Fruit fly (Drosophila melanogaster) whole organism, embryonic: ENCODE results near the gene CG2681.
A peak's percentile ranks its signal among the peaks of the same experiment; 100 is the strongest.

ENCODE experiments used
- Asciz ChIP-seq: fragments of 200-800 bp; sonication (Bioruptor generic); optimal IDR thresholded peaks from 2 replicates; lab custom pipeline; 2017; ENCODE audit warnings: missing biosample characterization, mild to moderate bottlenecking, missing genetic modification characterization, missing genetic modification reagents
- BEAF-32 ChIP-seq: fragments of 200-800 bp; sonication (Bioruptor generic); optimal IDR thresholded peaks from 3 replicates; lab custom pipeline; 2017; ENCODE audit warnings: missing biosample characterization, missing genetic modification characterization, mild to moderate bottlenecking, moderate library complexity, missing genetic modification reagents
- CG10979 ChIP-seq: fragments of 200-800 bp; sonication (Bioruptor generic); optimal IDR thresholded peaks from 2 replicates; lab custom pipeline; 2018; ENCODE audit warnings: missing biosample characterization, mild to moderate bottlenecking, missing genetic modification characterization, moderate library complexity
- CG11085 ChIP-seq: fragments of 200-800 bp; sonication (Bioruptor generic); IDR thresholded peaks from 2 replicates; pipeline ENCODE4 v1.3.6; 2022; ENCODE audit warnings: missing biosample characterization, missing genetic modification characterization
- CG12155 ChIP-seq: fragments of 200-800 bp; sonication (Bioruptor generic); optimal IDR thresholded peaks from 3 replicates; lab custom pipeline; 2016; ENCODE audit warnings: missing biosample characterization, missing genetic modification characterization
- CG13296 ChIP-seq: fragments of 200-800 bp; sonication (Bioruptor generic); optimal IDR thresholded peaks from 3 replicates; lab custom pipeline; 2018; ENCODE audit warnings: missing biosample characterization, mild to moderate bottlenecking, missing genetic modification characterization
- CG13775 ChIP-seq: fragments of 200-800 bp; sonication (Bioruptor generic); optimal IDR thresholded peaks from 3 replicates; lab custom pipeline; 2017; ENCODE audit warnings: missing biosample characterization, mild to moderate bottlenecking, missing genetic modification characterization
- CG14014 ChIP-seq: fragments of 200-800 bp; sonication (Bioruptor generic); IDR thresholded peaks from 2 replicates; pipeline ENCODE4 v1.3.6; 2022; ENCODE audit warnings: missing biosample characterization, missing genetic modification characterization
- CG15514 ChIP-seq: fragments of 200-800 bp; sonication (Bioruptor generic); optimal IDR thresholded peaks from 3 replicates; lab custom pipeline; 2017; ENCODE audit warnings: missing biosample characterization, missing genetic modification characterization, mild to moderate bottlenecking, moderate library complexity, missing genetic modification reagents
- CG17186 ChIP-seq: fragments of 200-800 bp; sonication (Bioruptor generic); optimal IDR thresholded peaks from 3 replicates; lab custom pipeline; 2017; ENCODE audit warnings: missing biosample characterization, missing genetic modification reagents, missing genetic modification characterization
- CG17385 ChIP-seq: fragments of 200-800 bp; sonication (Bioruptor generic); optimal IDR thresholded peaks from 3 replicates; lab custom pipeline; 2018; ENCODE audit warnings: missing biosample characterization, mild to moderate bottlenecking, missing genetic modification characterization
- CG18764 ChIP-seq: fragments of 200-800 bp; sonication (Bioruptor generic); optimal IDR thresholded peaks from 3 replicates; lab custom pipeline; 2016; ENCODE audit warnings: missing biosample characterization, missing genetic modification characterization
- CG2678 ChIP-seq: fragments of 200-800 bp; sonication (Bioruptor generic); optimal IDR thresholded peaks from 3 replicates; lab custom pipeline; 2019; ENCODE audit warnings: missing biosample characterization, mild to moderate bottlenecking, missing genetic modification characterization, moderate library complexity
- CG32532 ChIP-seq: fragments of 200-800 bp; sonication (Bioruptor generic); IDR thresholded peaks from 2 replicates; pipeline ENCODE4 v1.3.6; 2022; ENCODE audit warnings: missing biosample characterization, missing genetic modification characterization
- CG33557 ChIP-seq: fragments of 200-800 bp; sonication (Bioruptor generic); optimal IDR thresholded peaks from 2 replicates; lab custom pipeline; 2019; ENCODE audit warnings: missing biosample characterization, mild to moderate bottlenecking, missing genetic modification characterization, moderate library complexity
- CG6854 ChIP-seq: fragments of 200-800 bp; sonication (Bioruptor generic); optimal IDR thresholded peaks from 3 replicates; lab custom pipeline; 2017; ENCODE audit warnings: missing biosample characterization, mild to moderate bottlenecking, missing genetic modification characterization
- CG7271 ChIP-seq: fragments of 200-800 bp; sonication (Bioruptor generic); optimal IDR thresholded peaks from 2 replicates; lab custom pipeline; 2018; ENCODE audit warnings: missing biosample characterization, mild to moderate bottlenecking, missing genetic modification characterization, moderate library complexity
- CG7357 ChIP-seq: fragments of 200-800 bp; sonication (Bioruptor generic); IDR thresholded peaks from 3 replicates; pipeline ENCODE4 v1.3.6; 2022; ENCODE audit warnings: missing biosample characterization, missing genetic modification characterization
- CG7786 ChIP-seq: fragments of 200-800 bp; sonication (Bioruptor generic); optimal IDR thresholded peaks from 2 replicates; lab custom pipeline; 2016; ENCODE audit warnings: missing biosample characterization, missing genetic modification characterization
- CG8924 ChIP-seq: fragments of 200-800 bp; optimal IDR thresholded peaks from 3 replicates; lab custom pipeline; 2019; ENCODE audit warnings: missing biosample characterization, mild to moderate bottlenecking, missing genetic modification characterization, moderate library complexity
- CG9215 ChIP-seq: fragments of 200-800 bp; sonication (Bioruptor generic); IDR thresholded peaks from 2 replicates; pipeline ENCODE4 v1.3.6; 2022; ENCODE audit warnings: missing biosample characterization, missing genetic modification characterization
- CG9437 ChIP-seq: fragments of 200-800 bp; sonication (Bioruptor generic); optimal IDR thresholded peaks from 2 replicates; lab custom pipeline; 2018; ENCODE audit warnings: missing biosample characterization, mild to moderate bottlenecking, missing genetic modification characterization
- CG9609 ChIP-seq: fragments of 200-800 bp; sonication (Bioruptor generic); optimal IDR thresholded peaks from 3 replicates; lab custom pipeline; 2016; ENCODE audit warnings: missing biosample characterization, missing genetic modification characterization
- D19A ChIP-seq: fragments of 200-800 bp; optimal IDR thresholded peaks from 3 replicates; lab custom pipeline; 2019; ENCODE audit warnings: missing biosample characterization, mild to moderate bottlenecking, missing genetic modification characterization, moderate library complexity
- D19B ChIP-seq: fragments of 200-800 bp; sonication (Bioruptor generic); optimal IDR thresholded peaks from 2 replicates; lab custom pipeline; 2017; ENCODE audit warnings: missing biosample characterization, mild to moderate bottlenecking, missing genetic modification characterization
- Dp ChIP-seq: fragments of 200-800 bp; sonication (Bioruptor generic); optimal IDR thresholded peaks from 2 replicates; lab custom pipeline; 2018; ENCODE audit warnings: missing biosample characterization, mild to moderate bottlenecking, missing genetic modification characterization, moderate library complexity
- Dref ChIP-seq: fragments of 200-800 bp; sonication (Bioruptor generic); IDR thresholded peaks from 2 replicates; pipeline ENCODE4 v1.3.6; 2022; ENCODE audit warnings: missing biosample characterization, missing genetic modification characterization
- Fer2 ChIP-seq: fragments of 200-800 bp; sonication (Bioruptor generic); optimal IDR thresholded peaks from 2 replicates; lab custom pipeline; 2018; ENCODE audit warnings: missing biosample characterization, mild to moderate bottlenecking, missing genetic modification characterization, moderate library complexity
- H15 ChIP-seq: fragments of 200-800 bp; sonication (Bioruptor generic); IDR thresholded peaks from 3 replicates; pipeline ENCODE4 v1.3.6; 2022; ENCODE audit warnings: missing biosample characterization, missing genetic modification characterization
- Lim3 ChIP-seq: fragments of 200-800 bp; sonication (Bioruptor generic); IDR thresholded peaks from 2 replicates; pipeline ENCODE4 v1.3.6; 2022; ENCODE audit warnings: missing biosample characterization, missing genetic modification characterization
- Lpt ChIP-seq: fragments of >200 bp; optimal IDR thresholded peaks from 2 replicates; lab custom pipeline; 2018; ENCODE audit warnings: missing biosample characterization, missing genetic modification characterization
- Sin3A ChIP-seq: fragments of >200 bp; optimal IDR thresholded peaks from 2 replicates; lab custom pipeline; 2018
- Ssrp ChIP-seq: fragments of 200-800 bp; sonication (Bioruptor generic); optimal IDR thresholded peaks from 2 replicates; lab custom pipeline; 2018; ENCODE audit warnings: missing biosample characterization, mild to moderate bottlenecking, missing genetic modification characterization, moderate library complexity
- Taf1 ChIP-seq: fragments of 200-800 bp; sonication (Bioruptor generic); IDR thresholded peaks from 2 replicates; pipeline ENCODE4 v1.3.6; 2022; ENCODE audit warnings: missing biosample characterization, missing genetic modification characterization
- YL-1 ChIP-seq: fragments of 200-800 bp; sonication (Bioruptor generic); optimal IDR thresholded peaks from 3 replicates; lab custom pipeline; 2017; ENCODE audit warnings: missing biosample characterization, mild to moderate bottlenecking, missing genetic modification characterization
- aop ChIP-seq: fragments of 200-800 bp; sonication (Bioruptor generic); IDR thresholded peaks from 2 replicates; pipeline ENCODE4 v1.3.6; 2022; ENCODE audit warnings: missing biosample characterization, missing genetic modification characterization
- bcd ChIP-seq: fragments of 200-800 bp; sonication (Bioruptor generic); optimal IDR thresholded peaks from 2 replicates; lab custom pipeline; 2017; ENCODE audit warnings: missing biosample characterization, mild to moderate bottlenecking, missing genetic modification characterization
- bowl ChIP-seq: fragments of 200-800 bp; sonication (Bioruptor generic); IDR thresholded peaks from 2 replicates; pipeline ENCODE4 v1.3.6; 2022; ENCODE audit warnings: missing biosample characterization, missing genetic modification characterization
- chm ChIP-seq: fragments of 200-800 bp; sonication (Bioruptor generic); IDR thresholded peaks from 2 replicates; pipeline ENCODE4 v1.3.6; 2022; ENCODE audit warnings: missing biosample characterization, missing genetic modification characterization
- dimm ChIP-seq: fragments of 200-800 bp; sonication (Bioruptor generic); IDR thresholded peaks from 2 replicates; pipeline ENCODE4 v1.3.6; 2022; ENCODE audit warnings: missing biosample characterization, missing genetic modification characterization
- eyg ChIP-seq: fragments of 200-800 bp; sonication (Bioruptor generic); optimal IDR thresholded peaks from 3 replicates; lab custom pipeline; 2016; ENCODE audit warnings: missing biosample characterization, missing genetic modification characterization
- klu ChIP-seq: fragments of 200-800 bp; sonication (Bioruptor generic); IDR thresholded peaks from 2 replicates; pipeline ENCODE4 v1.3.6; 2022; ENCODE audit warnings: missing biosample characterization, missing genetic modification characterization
- knrl ChIP-seq: fragments of 200-800 bp; sonication (Bioruptor generic); IDR thresholded peaks from 3 replicates; pipeline ENCODE4 v1.3.6; 2022; ENCODE audit warnings: missing biosample characterization, missing genetic modification characterization; ENCODE audit not compliant: partially characterized antibody
- lola ChIP-seq, 3 experiments: fragments of >200 bp in 2 of 3; fragments of 200-800 bp in 1 of 3; sonication (Bioruptor generic) in 1 of 3; optimal IDR thresholded peaks; 2 replicates each; lab custom pipeline; 2017 to 2019; ENCODE audit warnings: missing biosample characterization in 3 of 3, missing genetic modification characterization in 3 of 3, mild to moderate bottlenecking in 1 of 3, moderate library complexity in 1 of 3
- mam ChIP-seq: fragments of 200-800 bp; sonication (Bioruptor generic); optimal IDR thresholded peaks from 3 replicates; lab custom pipeline; 2016; ENCODE audit warnings: missing biosample characterization, missing genetic modification characterization
- phol ChIP-seq: fragments of 200-800 bp; sonication (Bioruptor generic); optimal IDR thresholded peaks from 3 replicates; lab custom pipeline; 2018; ENCODE audit warnings: missing biosample characterization, mild to moderate bottlenecking, missing genetic modification characterization, moderate library complexity
- shn ChIP-seq: fragments of 200-800 bp; sonication (Bioruptor generic); optimal IDR thresholded peaks from 3 replicates; lab custom pipeline; 2016; ENCODE audit warnings: missing biosample characterization, missing genetic modification characterization
- sisA ChIP-seq: fragments of 200-800 bp; sonication (Bioruptor generic); IDR thresholded peaks from 2 replicates; pipeline ENCODE4 v1.3.6; 2022; ENCODE audit warnings: missing biosample characterization, missing genetic modification characterization
- tup ChIP-seq: fragments of 200-800 bp; sonication (Bioruptor generic); optimal IDR thresholded peaks from 2 replicates; lab custom pipeline; 2016; ENCODE audit warnings: missing biosample characterization, mild to moderate bottlenecking, missing genetic modification characterization, moderate library complexity
- twi ChIP-seq: fragments of 200-800 bp; optimal IDR thresholded peaks from 2 replicates; lab custom pipeline; 2019; ENCODE audit warnings: missing biosample characterization, mild to moderate bottlenecking, missing genetic modification characterization, moderate library complexity
- vfl ChIP-seq: fragments of 200-800 bp; sonication (Bioruptor generic); optimal IDR thresholded peaks from 2 replicates; lab custom pipeline; 2016; ENCODE audit warnings: missing biosample characterization, missing genetic modification characterization

CG2681 gene

DNA sequence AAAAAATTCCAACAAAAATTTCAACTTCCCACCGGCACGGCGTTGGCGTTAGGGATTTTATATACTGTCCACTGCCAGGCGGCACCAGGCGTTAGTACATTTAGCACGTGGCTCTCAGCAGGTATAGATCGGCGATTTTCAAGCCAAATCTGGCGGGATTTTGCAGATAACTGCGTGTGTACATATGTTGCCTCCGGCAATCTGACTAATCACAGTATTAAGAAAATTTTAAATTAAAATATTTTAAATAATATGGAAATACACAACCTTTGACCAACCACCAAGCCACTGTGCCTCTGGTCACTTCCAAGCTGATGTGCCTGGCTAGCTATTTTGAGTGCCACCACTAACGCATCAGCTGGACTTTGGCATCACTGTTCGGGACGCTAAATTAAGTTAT is 23.6 kb downstream of the CG2681 start, which contains the start of the genes ttm50 and CG2712 (continued):
- TF ChIP-seq D19B (no peak), H15 (GFP tag; lab: Robert Waterston, UW) (no peak), CG9437 (GFP tag; lab: Kevin White, UChicago) (peak; percentile 19), CG7271 (tag; lab: Kevin White, UChicago) (no peak), CG6854 (no peak), klu (0 out of 2 replicates have a peak, but pooled peaks have one; percentile 9), CG15514 (GFP tag; lab: Kevin White, UChicago) (peak; percentile 82), bowl (GFP tag; lab: Robert Waterston, UW) (no peak), CG11085 (GFP tag; lab: Robert Waterston, UW) (no peak; the same call in 1 of the 2 replicates), CG2678 (tag; lab: Kevin White, UChicago) (no peak), D19A (tag; lab: Kevin White, UChicago) (no peak), Lpt (GFP tag; lab: Kevin White, UChicago) (no peak), dimm (no peak), CG17186 (GFP tag; lab: Kevin White, UChicago) (peak; percentile 94), CG32532 (peak; percentile 54; the same call in 1 of the 2 replicates), sisA (GFP tag; lab: Robert Waterston, UW) (peak; percentile 40; the same call in 1 of the 2 replicates), shn (no peak), phol (tag; lab: Kevin White, UChicago) (peak; percentile 75), CG13775 (GFP tag; lab: Kevin White, UChicago) (peak; percentile 73), knrl (GFP tag; lab: Robert Waterston, UW) (peak; percentile 37; the same call in 1 of the 3 replicates), vfl (peak; percentile 6), lola (GFP tag; optimal IDR thresholded peaks at IDR 0.05; lab: Kevin White, UChicago) (peak in 1 of 3 experiments; percentile 65), tup (GFP tag; lab: Kevin White, UChicago) (no peak), eyg (GFP tag; lab: Kevin White, UChicago) (no peak), CG18764 (GFP tag; lab: Kevin White, UChicago) (no peak), CG9215 (peak; percentile 64), bcd (no peak), CG8924 (peak; percentile 74), CG14014 (GFP tag; lab: Robert Waterston, UW) (peak; percentile 14; the same call in 1 of the 2 replicates), CG7357 (GFP tag; lab: Robert Waterston, UW) (no peak), BEAF-32 (GFP tag; lab: Kevin White, UChicago) (peak; percentile 52), Sin3A (lab: Kevin White, UChicago) (peak; percentile 61), Ssrp (tag; lab: Kevin White, UChicago) (peak; percentile 54), CG7786 (no peak), chm (no peak), mam (GFP tag; lab: Kevin White, UChicago) (no peak), aop (GFP tag; lab: Robert Waterston, UW) (no peak), Dref (GFP tag; lab: Robert Waterston, UW) (0 out of 2 replicates have a peak, but pooled peaks have one; percentile 31), CG9609 (GFP tag; lab: Kevin White, UChicago) (no peak), CG12155 (GFP tag; lab: Kevin White, UChicago) (no peak), twi (tag; lab: Kevin White, UChicago) (peak; percentile 66), Asciz (GFP tag; lab: Kevin White, UChicago) (no peak), CG17385 (no peak), CG10979 (tag; lab: Kevin White, UChicago) (peak; percentile 52), Fer2 (tag; lab: Kevin White, UChicago) (peak; percentile 27), Lim3 (no peak), YL-1 (GFP tag; lab: Kevin White, UChicago) (peak; percentile 76), Taf1 (0 out of 2 replicates have a peak, but pooled peaks have one; percentile 11), CG33557 (GFP tag; lab: Kevin White, UChicago) (peak; percentile 48), CG13296 (GFP tag; lab: Kevin White, UChicago) (no peak), Dp (peak; percentile 12)
